In the genomic region with DNA sequence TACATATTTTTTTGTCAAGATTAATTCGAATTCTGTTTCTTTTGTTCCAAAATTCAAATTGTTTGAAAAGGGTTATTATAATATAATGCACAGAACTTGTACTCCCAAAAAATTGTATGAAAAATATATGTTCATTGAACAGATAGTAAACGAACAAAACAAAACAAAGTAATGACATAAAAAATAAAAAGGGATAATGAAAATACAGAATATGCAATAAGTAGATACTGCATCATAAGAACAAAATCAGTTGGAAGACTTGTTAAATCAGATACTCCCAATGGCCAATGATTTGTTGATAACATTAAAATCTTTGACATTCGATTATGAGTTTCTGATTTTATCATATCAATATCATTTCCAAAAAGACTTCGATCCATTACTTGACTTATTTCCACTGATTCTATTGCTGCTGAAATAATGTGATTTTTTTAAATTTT, we compare ENCODE assay signal across 5 worm cellular contexts.
TF ChIP-seq lines count a peak whose summit lies in the region.

No protein-coding gene starts in this region.

TF ChIP-seq in whole organism, L1 larva, 84 proteins besides CTCF, POLR2A, EP300 and RAD21:
- TF ChIP-seq mef-2 (tag; optimal IDR thresholded peaks at IDR 0.05; lab: Kevin White, UChicago) = no peak
- TF ChIP-seq zag-1 (tag; optimal IDR thresholded peaks at IDR 0.05; lab: Kevin White, UChicago) = no peak
- TF ChIP-seq efl-1 (optimal IDR thresholded peaks at IDR 0.05; lab: Kevin White, UChicago) = no peak
- peak in 1 of 2 experiments; percentile 73 for TF ChIP-seq efl-1 (GFP tag; optimal IDR thresholded peaks at IDR 0.05 in 1 of 2; lab: Kevin White, UChicago)
- TF ChIP-seq pag-3 (tag; optimal IDR thresholded peaks at IDR 0.05; lab: Kevin White, UChicago; ENCODE audit: borderline replicate concordance, insufficient read depth) = no peak
- peak; percentile 18 for TF ChIP-seq elt-2 (tag; optimal IDR thresholded peaks at IDR 0.05; lab: Kevin White, UChicago)
- peak; percentile 71 for TF ChIP-seq aly-2 (tag; optimal IDR thresholded peaks at IDR 0.05; lab: Kevin White, UChicago)
- no peak for TF ChIP-seq alr-1 (tag; optimal IDR thresholded peaks at IDR 0.05; lab: Kevin White, UChicago; ENCODE audit: borderline replicate concordance)
- no peak for TF ChIP-seq pqm-1 (tag; optimal IDR thresholded peaks at IDR 0.05; lab: Kevin White, UChicago)
- TF ChIP-seq blmp-1 (tag; optimal IDR thresholded peaks at IDR 0.05; lab: Kevin White, UChicago) = no peak
- no peak for TF ChIP-seq nhr-20 (tag; optimal IDR thresholded peaks at IDR 0.05; lab: Kevin White, UChicago)
- no peak for TF ChIP-seq nhr-85 (tag; lab: Kevin White, UChicago)
- no peak for TF ChIP-seq dpl-1 (GFP tag; optimal IDR thresholded peaks at IDR 0.05; lab: Kevin White, UChicago)
- no peak for TF ChIP-seq nhr-28 (tag; optimal IDR thresholded peaks at IDR 0.05; lab: Kevin White, UChicago)
- no peak for TF ChIP-seq jun-1 (tag; optimal IDR thresholded peaks at IDR 0.05; lab: Kevin White, UChicago)
- TF ChIP-seq nhr-71 (tag; optimal IDR thresholded peaks at IDR 0.05; lab: Kevin White, UChicago) = peak; percentile 14
- no peak for TF ChIP-seq snpc-4 (tag; optimal IDR thresholded peaks at IDR 0.05; lab: Kevin White, UChicago)
TF ChIP-seq in whole organism, L1 larva: peak in this region for 4.

TF ChIP-seq in whole organism, L2 larva, 48 proteins besides CTCF, POLR2A, EP300 and RAD21:
- no peak for TF ChIP-seq nhr-23 (tag; optimal IDR thresholded peaks at IDR 0.05; lab: Kevin White, UChicago)
- peak; percentile 9 for TF ChIP-seq gmeb-1 (tag; optimal IDR thresholded peaks at IDR 0.05; lab: Kevin White, UChicago)
- no peak for TF ChIP-seq blmp-1 (tag; optimal IDR thresholded peaks at IDR 0.05; lab: Kevin White, UChicago; ENCODE audit: insufficient read depth)
- peak; percentile 38 for TF ChIP-seq lin-13 (GFP tag; optimal IDR thresholded peaks at IDR 0.05; lab: Kevin White, UChicago)
- TF ChIP-seq fos-1 (tag; optimal IDR thresholded peaks at IDR 0.05; lab: Kevin White, UChicago) = peak; percentile 16
- TF ChIP-seq crh-2 (tag; optimal IDR thresholded peaks at IDR 0.05; lab: Kevin White, UChicago) = peak; percentile 38
TF ChIP-seq in whole organism, L2 larva: peak in this region for 4.

TF ChIP-seq in whole organism, L3 larva, 47 proteins besides CTCF, POLR2A, EP300 and RAD21 (continues in another document):
- TF ChIP-seq nhr-12 (tag; optimal IDR thresholded peaks at IDR 0.05; lab: Kevin White, UChicago) (no peak), fos-1 (tag; optimal IDR thresholded peaks at IDR 0.05; lab: Kevin White, UChicago) (peak; percentile 1), nfya-1 (tag; optimal IDR thresholded peaks at IDR 0.05; lab: Kevin White, UChicago; ENCODE audit: insufficient read depth) (no peak), ceh-82 (tag; optimal IDR thresholded peaks at IDR 0.05; lab: Kevin White, UChicago) (no peak), fkh-2 (tag; optimal IDR thresholded peaks at IDR 0.05; lab: Kevin White, UChicago) (no peak), daf-12 (tag; optimal IDR thresholded peaks at IDR 0.05; lab: Kevin White, UChicago) (no peak), aly-2 (tag; optimal IDR thresholded peaks at IDR 0.05; lab: Kevin White, UChicago) (peak; percentile 77), ceh-9 (tag; optimal IDR thresholded peaks at IDR 0.05; lab: Kevin White, UChicago) (no peak), jun-1 (tag; optimal IDR thresholded peaks at IDR 0.05; lab: Kevin White, UChicago) (peak; percentile 4), unc-39 (tag; optimal IDR thresholded peaks at IDR 0.05; lab: Kevin White, UChicago) (no peak), ztf-4 (tag; optimal IDR thresholded peaks at IDR 0.05; lab: Kevin White, UChicago) (no peak), fkh-10 (GFP tag; optimal IDR thresholded peaks at IDR 0.05; lab: Kevin White, UChicago) (no peak), eor-1 (tag; optimal IDR thresholded peaks at IDR 0.05; lab: Kevin White, UChicago) (no peak), mdl-1 (tag; optimal IDR thresholded peaks at IDR 0.05; lab: Kevin White, UChicago) (no peak), egl-27 (tag; optimal IDR thresholded peaks at IDR 0.05; lab: Kevin White, UChicago) (no peak), tbx-2 (tag; optimal IDR thresholded peaks at IDR 0.05; lab: Kevin White, UChicago) (no peak), nhr-237 (tag; optimal IDR thresholded peaks at IDR 0.05; lab: Kevin White, UChicago) (no peak), hmg-11 (tag; optimal IDR thresholded peaks at IDR 0.05; lab: Kevin White, UChicago) (no peak), pha-4 (tag; optimal IDR thresholded peaks at IDR 0.05; lab: Kevin White, UChicago) (no peak), mml-1 (tag; optimal IDR thresholded peaks at IDR 0.05; lab: Kevin White, UChicago) (no peak), egl-5 (tag; optimal IDR thresholded peaks at IDR 0.05; lab: Kevin White, UChicago) (no peak), skn-1 (tag; optimal IDR thresholded peaks at IDR 0.05; lab: Kevin White, UChicago) (no peak), pqm-1 (tag; optimal IDR thresholded peaks at IDR 0.05; lab: Kevin White, UChicago) (no peak)

TF ChIP-seq in whole organism, L4 larva, 104 proteins besides CTCF, POLR2A, EP300 and RAD21 (continues in another document):
- TF ChIP-seq Y5F2A.4 (GFP tag; optimal IDR thresholded peaks at IDR 0.05; lab: Kevin White, UChicago) (no peak), lin-1 (GFP tag; IDR thresholded peaks at IDR 0.05; lab: Robert Waterston, UW) (no peak), ces-1 (GFP tag; optimal IDR thresholded peaks at IDR 0.05; lab: Kevin White, UChicago) (no peak), ceh-32 (tag; optimal IDR thresholded peaks at IDR 0.05; lab: Kevin White, UChicago; ENCODE audit: poor library complexity) (no peak), dmd-6 (GFP tag; IDR thresholded peaks at IDR 0.05; lab: Robert Waterston, UW) (peak; percentile 37), mep-1 (tag; optimal IDR thresholded peaks at IDR 0.05; lab: Kevin White, UChicago) (peak; percentile 41), dmd-9 (GFP tag; IDR thresholded peaks at IDR 0.05; lab: Robert Waterston, UW) (no peak), ceh-44 (GFP tag; IDR thresholded peaks at IDR 0.05; lab: Robert Waterston, UW) (no peak), Y105C5A.15 (GFP tag; IDR thresholded peaks at IDR 0.05; lab: Robert Waterston, UW) (peak; percentile 85), mdt-29 (GFP tag; IDR thresholded peaks at IDR 0.05; lab: Robert Waterston, UW) (no peak), arid-1 (GFP tag; conservative IDR thresholded peaks at IDR 0.05; lab: Robert Waterston, UW) (0 out of 2 replicates have a peak, but pooled peaks have one; percentile 37), mdl-1 (tag; optimal IDR thresholded peaks at IDR 0.05; lab: Kevin White, UChicago) (peak in 1 of 2 experiments; percentile 7), rbr-2 (tag; optimal IDR thresholded peaks at IDR 0.05; lab: Kevin White, UChicago) (no peak), daf-12 (tag; optimal IDR thresholded peaks at IDR 0.05; lab: Kevin White, UChicago) (no peak), tag-97 (GFP tag; IDR thresholded peaks at IDR 0.05; lab: Robert Waterston, UW) (no peak), nhr-76 (tag; optimal IDR thresholded peaks at IDR 0.05; lab: Kevin White, UChicago) (no peak), php-3 (GFP tag; IDR thresholded peaks at IDR 0.05; lab: Robert Waterston, UW) (0 out of 2 replicates have a peak, but pooled peaks have one; percentile 17), aha-1 (tag; lab: Kevin White, UChicago) (peak; percentile 32), R02D3.7 (tag; optimal IDR thresholded peaks at IDR 0.05; lab: Kevin White, UChicago) (peak; percentile 32), zag-1 (tag; optimal IDR thresholded peaks at IDR 0.05; lab: Kevin White, UChicago) (no peak), F44E2.7 (GFP tag; IDR thresholded peaks at IDR 0.05; lab: Robert Waterston, UW) (no peak), set-16 (GFP tag; IDR thresholded peaks at IDR 0.05; lab: Robert Waterston, UW) (no peak), lin-38 (GFP tag; IDR thresholded peaks at IDR 0.05; lab: Robert Waterston, UW) (peak; percentile 58)

TF ChIP-seq in whole organism, young adult, 124 proteins besides CTCF, POLR2A, EP300 and RAD21 (continues in another document):
- TF ChIP-seq F10E7.11 (tag; optimal IDR thresholded peaks at IDR 0.05; lab: Kevin White, UChicago) (no peak), nfya-1 (tag; optimal IDR thresholded peaks at IDR 0.05; lab: Kevin White, UChicago; ENCODE audit: borderline replicate concordance, insufficient read depth) (no peak), F39B2.1 (GFP tag; IDR thresholded peaks at IDR 0.05; lab: Robert Waterston, UW) (no peak), lir-1 (GFP tag; conservative IDR thresholded peaks at IDR 0.05; lab: Robert Waterston, UW) (no peak), ama-1 (optimal IDR thresholded peaks at IDR 0.05; lab: Kevin White, UChicago) (no peak), ama-1 (GFP tag; optimal IDR thresholded peaks at IDR 0.05; lab: Kevin White, UChicago) (no peak), madf-6 (GFP tag; IDR thresholded peaks at IDR 0.05; lab: Robert Waterston, UW) (peak; percentile 40; the same call in 1 of the 2 replicates), ztf-22 (GFP tag; optimal IDR thresholded peaks at IDR 0.05; lab: Kevin White, UChicago) (no peak), rcor-1 (GFP tag; IDR thresholded peaks at IDR 0.05; lab: Robert Waterston, UW) (no peak), snpc-4 (GFP tag; optimal IDR thresholded peaks at IDR 0.05; lab: Kevin White, UChicago) (no peak), snpc-4 (tag; optimal IDR thresholded peaks at IDR 0.05; lab: Kevin White, UChicago) (peak in 1 of 4 experiments; percentile 0), C06A6.2 (GFP tag; conservative IDR thresholded peaks at IDR 0.05; lab: Robert Waterston, UW) (no peak), hsf-1 (GFP tag; IDR thresholded peaks at IDR 0.05; lab: Robert Waterston, UW) (0 out of 2 replicates have a peak, but pooled peaks have one; percentile 41), ceh-100 (GFP tag; IDR thresholded peaks at IDR 0.05; lab: Robert Waterston, UW) (no peak), K11D2.4 (GFP tag; IDR thresholded peaks at IDR 0.05; lab: Robert Waterston, UW) (no peak), ets-4 (GFP tag; optimal IDR thresholded peaks at IDR 0.05; lab: Kevin White, UChicago) (no peak), nhr-120 (GFP tag; IDR thresholded peaks at IDR 0.05; lab: Robert Waterston, UW) (no peak), snpc-3.4 (tag; optimal IDR thresholded peaks at IDR 0.05; lab: Kevin White, UChicago) (no peak), lin-54 (GFP tag; optimal IDR thresholded peaks at IDR 0.05; lab: Kevin White, UChicago) (peak; percentile 45), mxl-1 (tag; optimal IDR thresholded peaks at IDR 0.05; lab: Kevin White, UChicago) (no peak), nhr-90 (tag; optimal IDR thresholded peaks at IDR 0.05; lab: Kevin White, UChicago) (no peak), cebp-1 (GFP tag; IDR thresholded peaks at IDR 0.05; lab: Robert Waterston, UW) (no peak), cebp-1 (tag; optimal IDR thresholded peaks at IDR 0.05; lab: Kevin White, UChicago) (peak; percentile 29), pha-4 (tag; optimal IDR thresholded peaks at IDR 0.05; lab: Kevin White, UChicago) (no peak), K12H6.12 (tag; optimal IDR thresholded peaks at IDR 0.05; lab: Kevin White, UChicago) (no peak), hmg-1.2 (GFP tag; IDR thresholded peaks at IDR 0.05; lab: Robert Waterston, UW) (peak; percentile 26; the same call in 1 of the 2 replicates), nfyb-1 (GFP tag; IDR thresholded peaks at IDR 0.05; lab: Robert Waterston, UW) (peak; percentile 73; the same call in 1 of the 2 replicates)
